Worm (Caenorhabditis elegans) whole organism, L1 larva: ENCODE results near the gene suex-1.

ENCODE experiments used
- ama-1 ChIP-seq: fragments of 150-350 bp; optimal IDR thresholded peaks from 2 replicates; lab custom pipeline; 2014
- dpl-1 ChIP-seq, 3 experiments: fragments of 150-350 bp in 2 of 3; sonication (generic microtip) in 1 of 3; optimal IDR thresholded peaks; 2 replicates each; lab custom pipeline; 2014 to 2017; ENCODE audit warnings: missing biosample characterization in 3 of 3, missing genetic modification characterization in 3 of 3, missing genetic modification reagents in 3 of 3
- mep-1 ChIP-seq: fragments of 150-350 bp; optimal IDR thresholded peaks from 2 replicates; lab custom pipeline; 2014; ENCODE audit warnings: missing biosample characterization, missing genetic modification characterization
- pqm-1 ChIP-seq: sonication (generic microtip); optimal IDR thresholded peaks from 3 replicates; lab custom pipeline; 2017; ENCODE audit warnings: missing biosample characterization, missing genetic modification characterization
- sptf-1 ChIP-seq: fragments of 150-350 bp; optimal IDR thresholded peaks from 2 replicates; lab custom pipeline; 2014; ENCODE audit warnings: missing biosample characterization, missing genetic modification characterization
- unc-62 ChIP-seq: fragments of 150-350 bp; optimal IDR thresholded peaks from 2 replicates; lab custom pipeline; 2014; ENCODE audit warnings: missing biosample characterization, missing genetic modification reagents, missing genetic modification characterization
- zag-1 ChIP-seq: fragments of 150-350 bp; optimal IDR thresholded peaks from 2 replicates; lab custom pipeline; 2014; ENCODE audit warnings: missing biosample characterization, missing genetic modification characterization

ce11 chrII:5521411-5521810 lies 23.4 kb upstream of the suex-1 start, which contains the start of gene ZK177.12:
- TF ChIP-seq ama-1 (lab: Kevin White, UChicago) (no peak), pqm-1 (tag; lab: Kevin White, UChicago) (no peak), dpl-1 (GFP tag; optimal IDR thresholded peaks at IDR 0.05; lab: Kevin White, UChicago) (no peak), unc-62 (no peak), mep-1 (tag; lab: Kevin White, UChicago) (no peak), zag-1 (tag; lab: Kevin White, UChicago) (no peak), sptf-1 (tag; lab: Kevin White, UChicago) (no peak)
